Worm (Caenorhabditis elegans) whole organism, young adult: ENCODE data around the gene cct-6.

ENCODE experiments used
- B0035.1 ChIP-seq: sonication (generic microtip); optimal IDR thresholded peaks from 2 replicates; lab custom pipeline; 2016; ENCODE audit warnings: missing genetic modification characterization, mild to moderate bottlenecking, missing compliant biosample characterization, missing genotype, missing genetic modification reagents
- F10E7.11 ChIP-seq: sonication (generic microtip); optimal IDR thresholded peaks from 2 replicates; lab custom pipeline; 2017; ENCODE audit warnings: mild to moderate bottlenecking, missing genetic modification characterization, moderate library complexity, missing compliant biosample characterization
- K12H6.12 ChIP-seq: fragments of 200-800 bp; sonication (Bioruptor generic); optimal IDR thresholded peaks from 2 replicates; lab custom pipeline; 2018; ENCODE audit warnings: mild to moderate bottlenecking, missing genetic modification characterization, missing compliant biosample characterization
- attf-5 ChIP-seq: fragments of 200-800 bp; sonication (Bioruptor generic); optimal IDR thresholded peaks from 2 replicates; lab custom pipeline; 2018; ENCODE audit warnings: mild to moderate bottlenecking, missing genetic modification characterization, missing compliant biosample characterization
- bed-2 ChIP-seq: fragments of 200-800 bp; sonication (Bioruptor generic); IDR thresholded peaks from 2 replicates; pipeline ENCODE4 v1.3.6; 2022; ENCODE audit warnings: missing genetic modification reagents, missing genetic modification characterization, missing compliant biosample characterization
- ccch-3 ChIP-seq: fragments of 200-800 bp; sonication (Bioruptor generic); optimal IDR thresholded peaks from 2 replicates; lab custom pipeline; 2018; ENCODE audit warnings: mild to moderate bottlenecking, missing genetic modification characterization, missing compliant biosample characterization
- cebp-1 ChIP-seq, 2 experiments: fragments of 200-800 bp in 1 of 2; sonication (Bioruptor generic) in 1 of 2; sonication (generic microtip) in 1 of 2; IDR thresholded peaks in 1 of 2; optimal IDR thresholded peaks in 1 of 2; 2 replicates each; pipeline versions ENCODE4 v1.3.6 to Lab custom; 2017 to 2022; ENCODE audit warnings: missing compliant biosample characterization in 2 of 2, missing genetic modification characterization in 2 of 2, mild to moderate bottlenecking in 1 of 2, missing genetic modification reagents in 1 of 2, moderate library complexity in 1 of 2
- ceh-27 ChIP-seq: fragments of 200-800 bp; sonication (Bioruptor generic); optimal IDR thresholded peaks from 2 replicates; lab custom pipeline; 2018; ENCODE audit warnings: mild to moderate bottlenecking, missing genetic modification characterization, moderate library complexity, missing compliant biosample characterization
- ceh-58 ChIP-seq: fragments of 200-800 bp; sonication (Bioruptor generic); IDR thresholded peaks from 2 replicates; pipeline ENCODE4 v1.3.6; 2022; ENCODE audit warnings: missing genetic modification characterization, missing compliant biosample characterization
- chd-7 ChIP-seq: sonication (generic microtip); optimal IDR thresholded peaks from 2 replicates; lab custom pipeline; 2016; ENCODE audit warnings: mild to moderate bottlenecking, missing genetic modification characterization, moderate library complexity, missing compliant biosample characterization
- dox-1 ChIP-seq: fragments of 200-800 bp; sonication (Bioruptor generic); IDR thresholded peaks from 2 replicates; pipeline ENCODE4 v1.3.6; 2022; ENCODE audit warnings: missing genetic modification reagents, missing genetic modification characterization, missing compliant biosample characterization
- him-1 ChIP-seq: sonication (generic microtip); optimal IDR thresholded peaks from 2 replicates; lab custom pipeline; 2016; ENCODE audit warnings: missing genotype, missing genetic modification reagents, missing genetic modification characterization, missing compliant biosample characterization
- hmg-1.2 ChIP-seq: fragments of 200-800 bp; sonication (Bioruptor generic); IDR thresholded peaks from 2 replicates; pipeline ENCODE4 v1.3.6; 2022; ENCODE audit warnings: missing genetic modification reagents, missing genetic modification characterization, missing compliant biosample characterization
- hsf-1 ChIP-seq: fragments of 200-800 bp; sonication (Bioruptor generic); IDR thresholded peaks from 2 replicates; pipeline ENCODE4 v1.3.6; 2022; ENCODE audit warnings: missing genetic modification reagents, missing genetic modification characterization, missing compliant biosample characterization
- lin-35 ChIP-seq, 3 experiments: fragments of 150-350 bp in 2 of 3; sonication (generic microtip) in 1 of 3; optimal IDR thresholded peaks; 2 replicates each; lab custom pipeline; 2014 to 2018; ENCODE audit warnings: missing biosample characterization in 3 of 3, missing genetic modification characterization in 3 of 3, missing genetic modification reagents in 3 of 3
- lin-40 ChIP-seq: sonication (generic microtip); optimal IDR thresholded peaks from 2 replicates; lab custom pipeline; 2016; ENCODE audit warnings: missing genetic modification characterization, mild to moderate bottlenecking, missing compliant biosample characterization, missing genotype, missing genetic modification reagents
- mes-4 ChIP-seq: sonication (generic microtip); optimal IDR thresholded peaks from 2 replicates; lab custom pipeline; 2016; ENCODE audit warnings: missing genotype, missing genetic modification characterization, missing compliant biosample characterization
- nfyb-1 ChIP-seq: fragments of 200-800 bp; sonication (Bioruptor generic); IDR thresholded peaks from 2 replicates; pipeline ENCODE4 v1.3.6; 2022; ENCODE audit warnings: missing genetic modification reagents, missing genetic modification characterization, missing compliant biosample characterization
- nhr-90 ChIP-seq: sonication (generic microtip); optimal IDR thresholded peaks from 2 replicates; lab custom pipeline; 2016; ENCODE audit warnings: missing genotype, mild to moderate bottlenecking, missing genetic modification characterization, missing compliant biosample characterization
- pbrm-1 ChIP-seq: fragments of 200-800 bp; sonication (Bioruptor generic); IDR thresholded peaks from 2 replicates; pipeline ENCODE4 v1.3.6; 2022; ENCODE audit warnings: missing genetic modification reagents, missing genetic modification characterization, missing compliant biosample characterization
- rcor-1 ChIP-seq: fragments of 200-800 bp; sonication (Bioruptor generic); IDR thresholded peaks from 2 replicates; pipeline ENCODE4 v1.3.6; 2022; ENCODE audit warnings: missing genetic modification reagents, missing genetic modification characterization, missing compliant biosample characterization
- rpc-1 ChIP-seq, 2 experiments: fragments of 150-350 bp in 1 of 2; sonication (generic microtip) in 1 of 2; optimal IDR thresholded peaks; 2 replicates each; lab custom pipeline; 2014 to 2018; ENCODE audit warnings: missing biosample characterization in 1 of 2, missing genetic modification characterization in 1 of 2, missing genetic modification reagents in 1 of 2, missing genotype in 1 of 2
- snpc-3.4 ChIP-seq: sonication (generic microtip); optimal IDR thresholded peaks from 2 replicates; lab custom pipeline; 2017; ENCODE audit warnings: missing genetic modification characterization, mild to moderate bottlenecking, missing compliant biosample characterization, antibody characterized with exemption, moderate library complexity, missing genotype, missing genetic modification reagents
- snpc-4 ChIP-seq, 5 experiments: fragments of 150-350 bp in 1 of 5; sonication (generic microtip) in 4 of 5; optimal IDR thresholded peaks; 2 replicates each; lab custom pipeline; 2014 to 2018; ENCODE audit warnings: missing genetic modification characterization in 5 of 5, missing biosample characterization in 3 of 5, antibody characterized with exemption in 2 of 5, mild to moderate bottlenecking in 2 of 5, missing compliant biosample characterization in 2 of 5, missing genotype in 2 of 5, moderate library complexity in 2 of 5, missing genetic modification reagents in 1 of 5
- somi-1 ChIP-seq: fragments of 200-800 bp; sonication (Bioruptor generic); optimal IDR thresholded peaks from 2 replicates; lab custom pipeline; 2018; ENCODE audit warnings: mild to moderate bottlenecking, missing genetic modification characterization, missing compliant biosample characterization
- tbp1 ChIP-seq: fragments of 200-800 bp; sonication (Bioruptor generic); optimal IDR thresholded peaks from 2 replicates; lab custom pipeline; 2018; ENCODE audit warnings: mild to moderate bottlenecking, missing genetic modification characterization, missing compliant biosample characterization
- zfh-2 ChIP-seq: fragments of 200-800 bp; sonication (Bioruptor generic); conservative IDR thresholded peaks from 2 replicates; pipeline ENCODE4 v1.3.6; 2022; ENCODE audit warnings: missing genetic modification reagents, missing genetic modification characterization, missing compliant biosample characterization

The cct-6 gene

ce11 chrIII:5845483-5845882 is 10.0 kb downstream of the cct-6 start:
- TF ChIP-seq lin-35 (GFP tag; optimal IDR thresholded peaks at IDR 0.05; lab: Kevin White, UChicago) (peak in 1 of 3 experiments; percentile 63), K12H6.12 (tag; lab: Kevin White, UChicago) (peak; percentile 67), B0035.1 (no peak), ceh-27 (peak; percentile 27), hsf-1 (GFP tag; lab: Robert Waterston, UW) (no peak), attf-5 (GFP tag; lab: Kevin White, UChicago) (peak; percentile 24), rpc-1 (optimal IDR thresholded peaks at IDR 0.05; lab: Kevin White, UChicago) (no peak), rpc-1 (tag; optimal IDR thresholded peaks at IDR 0.05; lab: Kevin White, UChicago) (no peak), cebp-1 (GFP tag; IDR thresholded peaks at IDR 0.05; lab: Robert Waterston, UW) (no peak), cebp-1 (tag; optimal IDR thresholded peaks at IDR 0.05; lab: Kevin White, UChicago) (peak; percentile 59), somi-1 (GFP tag; lab: Kevin White, UChicago) (peak; percentile 19), snpc-4 (GFP tag; optimal IDR thresholded peaks at IDR 0.05; lab: Kevin White, UChicago) (no peak), snpc-4 (tag; optimal IDR thresholded peaks at IDR 0.05; lab: Kevin White, UChicago) (peak in 1 of 4 experiments; percentile 16), hmg-1.2 (GFP tag; lab: Robert Waterston, UW) (peak; percentile 45; the same call in 1 of the 2 replicates), lin-40 (tag; lab: Kevin White, UChicago) (peak; percentile 59), snpc-3.4 (tag; lab: Kevin White, UChicago) (no peak), ccch-3 (GFP tag; lab: Kevin White, UChicago) (no peak), pbrm-1 (0 out of 2 replicates have a peak, but pooled peaks have one; percentile 17), zfh-2 (peak; percentile 72)

- TF ChIP-seq lin-35 (GFP tag; optimal IDR thresholded peaks at IDR 0.05; lab: Kevin White, UChicago) (no peak), snpc-3.4 (tag; lab: Kevin White, UChicago) (no peak), zfh-2 (peak; percentile 39; the same call in 1 of the 2 replicates), rcor-1 (no peak), chd-7 (tag; lab: Kevin White, UChicago) (no peak)
Observed at ce11 chrIII:5843662-5844061, 11.8 kb downstream of the cct-6 start.

ce11 chrIII:5842920-5843319 is 12.6 kb downstream of the cct-6 start:
- TF ChIP-seq cebp-1 (GFP tag; IDR thresholded peaks at IDR 0.05; lab: Robert Waterston, UW) (no peak), cebp-1 (tag; optimal IDR thresholded peaks at IDR 0.05; lab: Kevin White, UChicago) (peak; percentile 10), ceh-58 (no peak), zfh-2 (0 out of 2 replicates have a peak, but pooled peaks have one; percentile 8), mes-4 (no peak)

- TF ChIP-seq cebp-1 (GFP tag; IDR thresholded peaks at IDR 0.05; lab: Robert Waterston, UW): no peak
- peak; percentile 57 for TF ChIP-seq cebp-1 (tag; optimal IDR thresholded peaks at IDR 0.05; lab: Kevin White, UChicago)
- TF ChIP-seq nfyb-1 (GFP tag; lab: Robert Waterston, UW): peak; percentile 21; the same call in 1 of the 2 replicates
- peak; percentile 59; the same call in 1 of the 2 replicates for TF ChIP-seq zfh-2
- TF ChIP-seq dox-1 (GFP tag; lab: Robert Waterston, UW): peak; percentile 36; the same call in 1 of the 2 replicates
- no peak for TF ChIP-seq bed-2 (GFP tag; lab: Robert Waterston, UW)
- TF ChIP-seq F10E7.11 (tag; lab: Kevin White, UChicago): no peak
- TF ChIP-seq somi-1 (GFP tag; lab: Kevin White, UChicago): peak; percentile 13
- peak; percentile 25 for TF ChIP-seq tbp1 (GFP tag; lab: Kevin White, UChicago)
- TF ChIP-seq hmg-1.2 (GFP tag; lab: Robert Waterston, UW): peak; percentile 19; the same call in 1 of the 2 replicates
- TF ChIP-seq nhr-90 (tag; lab: Kevin White, UChicago): no peak
- TF ChIP-seq him-1 (tag; lab: Kevin White, UChicago): no peak
Observed at ce11 chrIII:5841676-5842075, 13.8 kb downstream of the cct-6 start.
